Worm (Caenorhabditis elegans) whole organism, L1 larva: ENCODE data around the gene nspd-2.

Experiments
- efl-1 ChIP-seq, 4 experiments: fragments of 150-350 bp; optimal IDR thresholded peaks in 3 of 4; peaks in 1 of 4; 1 replicate in 1 of 4; 2 replicates in 3 of 4; lab custom pipeline; 2014; ENCODE audit warnings: missing biosample characterization in 2 of 4, missing genetic modification characterization in 2 of 4, missing genetic modification reagents in 2 of 4
- pag-3 ChIP-seq: sonication (generic microtip); optimal IDR thresholded peaks from 2 replicates; lab custom pipeline; 2017; ENCODE audit warnings: missing genetic modification characterization, mild to moderate bottlenecking, missing compliant biosample characterization, antibody characterized with exemption, borderline replicate concordance; ENCODE audit not compliant: insufficient read depth
- ztf-4 ChIP-seq: fragments of 150-350 bp; optimal IDR thresholded peaks from 2 replicates; lab custom pipeline; 2014; ENCODE audit warnings: missing biosample characterization, missing genetic modification characterization

DNA sequence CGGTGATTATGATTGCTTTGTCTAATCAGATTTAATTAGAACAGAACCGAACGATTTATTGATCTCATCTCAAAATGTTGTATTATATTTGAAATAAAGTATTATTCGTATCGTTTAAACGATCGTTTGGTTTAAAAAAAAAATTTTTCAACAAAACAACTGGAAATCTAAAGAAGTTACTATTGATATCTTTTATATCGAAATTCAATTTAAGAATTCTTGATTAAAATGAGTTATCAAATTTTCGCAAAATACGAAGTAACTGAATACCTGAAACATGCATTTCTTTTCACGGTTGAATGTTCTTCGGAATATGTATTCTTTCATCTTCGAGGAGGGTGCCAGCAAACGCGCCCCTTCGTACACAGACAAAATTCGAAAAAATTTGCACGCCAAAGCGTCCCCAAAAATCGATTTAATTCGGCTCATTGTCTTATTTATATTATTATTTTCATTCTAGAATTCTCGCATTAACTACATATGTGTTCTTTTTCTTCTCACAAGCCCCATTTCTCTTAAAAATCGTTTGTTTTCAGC, 14.2 kb downstream of the nspd-2 start, which contains the start of gene npp-1:
- TF ChIP-seq ztf-4 (tag; lab: Kevin White, UChicago) (no peak), pag-3 (tag; lab: Kevin White, UChicago) (no peak), efl-1 (optimal IDR thresholded peaks at IDR 0.05; lab: Kevin White, UChicago) (peak; percentile 62 to 72), efl-1 (GFP tag; optimal IDR thresholded peaks at IDR 0.05 in 1 of 2; lab: Kevin White, UChicago) (peak; percentile 56 to 90)
